Worm (Caenorhabditis elegans) whole organism, young adult: Measurements from ENCODE around the gene D2024.18.
"Not testable (repeated sequence)": the region's sequence is repeated elsewhere in the genome, so short reads cannot be mapped to it uniquely, and the experiment has no call there.

Experiments used
- B0035.1 ChIP-seq: sonication (generic microtip); optimal IDR thresholded peaks from 2 replicates; lab custom pipeline; 2016; ENCODE audit warnings: missing genetic modification characterization, mild to moderate bottlenecking, missing compliant biosample characterization, missing genotype, missing genetic modification reagents
- C06A6.2 ChIP-seq: fragments of 200-800 bp; sonication (Bioruptor generic); conservative IDR thresholded peaks from 2 replicates; pipeline ENCODE4 v1.3.6; 2022; ENCODE audit warnings: missing genetic modification characterization, missing compliant biosample characterization
- D2030.7 ChIP-seq: fragments of 200-800 bp; sonication (Bioruptor generic); IDR thresholded peaks from 2 replicates; pipeline ENCODE4 v1.3.6; 2022; ENCODE audit warnings: missing genetic modification reagents, missing genetic modification characterization, missing compliant biosample characterization
- F22D6.2 ChIP-seq: sonication (generic microtip); optimal IDR thresholded peaks from 2 replicates; lab custom pipeline; 2016; ENCODE audit warnings: mild to moderate bottlenecking, missing genetic modification characterization, missing compliant biosample characterization
- F23B12.7 ChIP-seq: sonication (generic microtip); optimal IDR thresholded peaks from 2 replicates; lab custom pipeline; 2017; ENCODE audit warnings: missing genetic modification characterization, mild to moderate bottlenecking, missing compliant biosample characterization, antibody characterized with exemption, moderate library complexity; ENCODE audit not compliant: insufficient read depth
- F37B4.10 ChIP-seq: fragments of 200-800 bp; sonication (Bioruptor generic); IDR thresholded peaks from 2 replicates; pipeline ENCODE4 v1.3.6; 2022; ENCODE audit warnings: missing genetic modification characterization, missing compliant biosample characterization
- F39B2.1 ChIP-seq: fragments of 200-800 bp; sonication (Bioruptor generic); IDR thresholded peaks from 2 replicates; pipeline ENCODE4 v1.3.6; 2022; ENCODE audit warnings: missing genetic modification reagents, missing genetic modification characterization, missing compliant biosample characterization
- F57A8.1 ChIP-seq: fragments of 200-800 bp; sonication (Bioruptor generic); optimal IDR thresholded peaks from 2 replicates; lab custom pipeline; 2018; ENCODE audit warnings: mild to moderate bottlenecking, missing genetic modification characterization, moderate library complexity, missing compliant biosample characterization
- akir-1 ChIP-seq: fragments of 200-800 bp; sonication (Bioruptor generic); optimal IDR thresholded peaks from 2 replicates; lab custom pipeline; 2018; ENCODE audit warnings: mild to moderate bottlenecking, missing genetic modification characterization, moderate library complexity, missing compliant biosample characterization
- cebp-1 ChIP-seq, 2 experiments: fragments of 200-800 bp in 1 of 2; sonication (Bioruptor generic) in 1 of 2; sonication (generic microtip) in 1 of 2; IDR thresholded peaks in 1 of 2; optimal IDR thresholded peaks in 1 of 2; 2 replicates each; pipeline versions ENCODE4 v1.3.6 to Lab custom; 2017 to 2022; ENCODE audit warnings: missing compliant biosample characterization in 2 of 2, missing genetic modification characterization in 2 of 2, mild to moderate bottlenecking in 1 of 2, missing genetic modification reagents in 1 of 2, moderate library complexity in 1 of 2
- ceh-40 ChIP-seq: fragments of 200-800 bp; sonication (Bioruptor generic); IDR thresholded peaks from 2 replicates; pipeline ENCODE4 v1.3.6; 2022; ENCODE audit warnings: missing genetic modification characterization, missing compliant biosample characterization
- die-1 ChIP-seq: sonication (generic microtip); optimal IDR thresholded peaks from 2 replicates; lab custom pipeline; 2016; ENCODE audit warnings: missing genotype, mild to moderate bottlenecking, missing genetic modification characterization, missing compliant biosample characterization
- him-1 ChIP-seq: sonication (generic microtip); optimal IDR thresholded peaks from 2 replicates; lab custom pipeline; 2016; ENCODE audit warnings: missing genotype, missing genetic modification reagents, missing genetic modification characterization, missing compliant biosample characterization
- hlh-26 ChIP-seq: fragments of 200-800 bp; sonication (Bioruptor generic); conservative IDR thresholded peaks from 2 replicates; pipeline ENCODE4 v1.3.6; 2022; ENCODE audit warnings: missing genetic modification reagents, missing genetic modification characterization, missing compliant biosample characterization
- hmg-1.2 ChIP-seq: fragments of 200-800 bp; sonication (Bioruptor generic); IDR thresholded peaks from 2 replicates; pipeline ENCODE4 v1.3.6; 2022; ENCODE audit warnings: missing genetic modification reagents, missing genetic modification characterization, missing compliant biosample characterization
- lin-26 ChIP-seq: fragments of 200-800 bp; sonication (Bioruptor generic); IDR thresholded peaks from 2 replicates; pipeline ENCODE4 v1.3.6; 2022; ENCODE audit warnings: missing genetic modification reagents, missing genetic modification characterization, missing compliant biosample characterization
- lin-40 ChIP-seq: sonication (generic microtip); optimal IDR thresholded peaks from 2 replicates; lab custom pipeline; 2016; ENCODE audit warnings: missing genetic modification characterization, mild to moderate bottlenecking, missing compliant biosample characterization, missing genotype, missing genetic modification reagents
- lir-1 ChIP-seq: fragments of 200-800 bp; sonication (Bioruptor generic); conservative IDR thresholded peaks from 2 replicates; pipeline ENCODE4 v1.3.6; 2022; ENCODE audit warnings: missing genetic modification reagents, missing genetic modification characterization, missing compliant biosample characterization
- madf-3 ChIP-seq: fragments of 200-800 bp; sonication (Bioruptor generic); IDR thresholded peaks from 2 replicates; pipeline ENCODE4 v1.3.6; 2022; ENCODE audit warnings: missing genetic modification reagents, missing genetic modification characterization, missing compliant biosample characterization
- madf-6 ChIP-seq: fragments of 200-800 bp; sonication (Bioruptor generic); IDR thresholded peaks from 2 replicates; pipeline ENCODE4 v1.3.6; 2022; ENCODE audit warnings: missing genetic modification reagents, missing genetic modification characterization, missing compliant biosample characterization
- madf-8 ChIP-seq: fragments of 200-800 bp; sonication (Bioruptor generic); conservative IDR thresholded peaks from 2 replicates; pipeline ENCODE4 v1.3.6; 2022; ENCODE audit warnings: missing genetic modification reagents, missing genetic modification characterization, missing compliant biosample characterization
- mes-4 ChIP-seq: sonication (generic microtip); optimal IDR thresholded peaks from 2 replicates; lab custom pipeline; 2016; ENCODE audit warnings: missing genotype, missing genetic modification characterization, missing compliant biosample characterization
- nhr-27 ChIP-seq: fragments of 200-800 bp; sonication (Bioruptor generic); optimal IDR thresholded peaks from 2 replicates; lab custom pipeline; 2018; ENCODE audit warnings: mild to moderate bottlenecking, missing genetic modification characterization, moderate library complexity, missing compliant biosample characterization
- nhr-80 ChIP-seq: sonication (generic microtip); optimal IDR thresholded peaks from 2 replicates; lab custom pipeline; 2016; ENCODE audit warnings: missing genetic modification characterization, missing compliant biosample characterization
- pha-4 ChIP-seq: fragments of 150-350 bp; sonication (generic microtip); optimal IDR thresholded peaks from 2 replicates; lab custom pipeline; 2014; ENCODE audit warnings: missing biosample characterization, missing genetic modification reagents, missing genetic modification characterization
- rpc-1 ChIP-seq, 2 experiments: fragments of 150-350 bp in 1 of 2; sonication (generic microtip) in 1 of 2; optimal IDR thresholded peaks; 2 replicates each; lab custom pipeline; 2014 to 2018; ENCODE audit warnings: missing biosample characterization in 1 of 2, missing genetic modification characterization in 1 of 2, missing genetic modification reagents in 1 of 2, missing genotype in 1 of 2
- snpc-1.1 ChIP-seq: sonication (generic microtip); optimal IDR thresholded peaks from 2 replicates; lab custom pipeline; 2017; ENCODE audit warnings: missing genetic modification characterization, mild to moderate bottlenecking, missing compliant biosample characterization, antibody characterized with exemption, moderate library complexity, missing genotype, missing genetic modification reagents; ENCODE audit not compliant: insufficient read depth
- snpc-3.4 ChIP-seq: sonication (generic microtip); optimal IDR thresholded peaks from 2 replicates; lab custom pipeline; 2017; ENCODE audit warnings: missing genetic modification characterization, mild to moderate bottlenecking, missing compliant biosample characterization, antibody characterized with exemption, moderate library complexity, missing genotype, missing genetic modification reagents
- snpc-4 ChIP-seq, 5 experiments: fragments of 150-350 bp in 1 of 5; sonication (generic microtip) in 4 of 5; optimal IDR thresholded peaks; 2 replicates each; lab custom pipeline; 2014 to 2018; ENCODE audit warnings: missing genetic modification characterization in 5 of 5, missing biosample characterization in 3 of 5, antibody characterized with exemption in 2 of 5, mild to moderate bottlenecking in 2 of 5, missing compliant biosample characterization in 2 of 5, missing genotype in 2 of 5, moderate library complexity in 2 of 5, missing genetic modification reagents in 1 of 5
- somi-1 ChIP-seq: fragments of 200-800 bp; sonication (Bioruptor generic); optimal IDR thresholded peaks from 2 replicates; lab custom pipeline; 2018; ENCODE audit warnings: mild to moderate bottlenecking, missing genetic modification characterization, missing compliant biosample characterization
- tbp1 ChIP-seq: fragments of 200-800 bp; sonication (Bioruptor generic); optimal IDR thresholded peaks from 2 replicates; lab custom pipeline; 2018; ENCODE audit warnings: mild to moderate bottlenecking, missing genetic modification characterization, missing compliant biosample characterization
- unc-62 ChIP-seq: fragments of 150-350 bp; optimal IDR thresholded peaks from 2 replicates; lab custom pipeline; 2014; ENCODE audit warnings: missing biosample characterization, missing genetic modification reagents, missing genetic modification characterization
- ztf-26 ChIP-seq: sonication (generic microtip); optimal IDR thresholded peaks from 2 replicates; lab custom pipeline; 2017; ENCODE audit warnings: missing genetic modification characterization, missing compliant biosample characterization

The D2024.18 gene

ce11 chrIV:7253271-7253670 lies 3.0 kb downstream of the D2024.18 start (continued):
- TF ChIP-seq rpc-1 (optimal IDR thresholded peaks at IDR 0.05; lab: Kevin White, UChicago) (no peak), rpc-1 (tag; optimal IDR thresholded peaks at IDR 0.05; lab: Kevin White, UChicago) (no peak), snpc-1.1 (tag; lab: Kevin White, UChicago) (peak; percentile 91), die-1 (no peak), madf-3 (GFP tag; lab: Robert Waterston, UW) (no peak), lin-40 (tag; lab: Kevin White, UChicago) (no peak), madf-8 (0 out of 2 replicates have a peak, but pooled peaks have one; percentile 28), nhr-27 (tag; lab: Kevin White, UChicago) (no peak), him-1 (tag; lab: Kevin White, UChicago) (peak; percentile 76), tbp1 (GFP tag; lab: Kevin White, UChicago) (peak; percentile 54), lin-26 (GFP tag; lab: Robert Waterston, UW) (no peak), F37B4.10 (no peak), hmg-1.2 (GFP tag; lab: Robert Waterston, UW) (peak; percentile 85), F57A8.1 (no peak), madf-6 (GFP tag; lab: Robert Waterston, UW) (peak; percentile 34; the same call in 1 of the 2 replicates), hlh-26 (GFP tag; lab: Robert Waterston, UW) (no peak), ztf-26 (tag; lab: Kevin White, UChicago) (no peak), D2030.7 (GFP tag; lab: Robert Waterston, UW) (0 out of 2 replicates have a peak, but pooled peaks have one; percentile 38), mes-4 (tag; lab: Kevin White, UChicago) (no peak), snpc-4 (GFP tag; optimal IDR thresholded peaks at IDR 0.05; lab: Kevin White, UChicago) (peak; percentile 85), snpc-4 (tag; optimal IDR thresholded peaks at IDR 0.05; lab: Kevin White, UChicago) (peak; percentile 87 to 95 (median 88)), pha-4 (tag; lab: Kevin White, UChicago) (no peak), akir-1 (GFP tag; lab: Kevin White, UChicago) (no peak), lir-1 (GFP tag; lab: Robert Waterston, UW) (no peak)

ce11 chrIV:7254690-7255089 lies 4.4 kb downstream of the D2024.18 start, which contains the start of gene C06E4.5:
TSS of gene C06E4.5 (plus strand) at chrIV:7254990.
- TF ChIP-seq F39B2.1 (GFP tag; lab: Robert Waterston, UW); ceh-40; cebp-1 (GFP tag; IDR thresholded peaks at IDR 0.05; lab: Robert Waterston, UW); cebp-1 (tag; optimal IDR thresholded peaks at IDR 0.05; lab: Kevin White, UChicago): not testable (repeated sequence)

DNA sequence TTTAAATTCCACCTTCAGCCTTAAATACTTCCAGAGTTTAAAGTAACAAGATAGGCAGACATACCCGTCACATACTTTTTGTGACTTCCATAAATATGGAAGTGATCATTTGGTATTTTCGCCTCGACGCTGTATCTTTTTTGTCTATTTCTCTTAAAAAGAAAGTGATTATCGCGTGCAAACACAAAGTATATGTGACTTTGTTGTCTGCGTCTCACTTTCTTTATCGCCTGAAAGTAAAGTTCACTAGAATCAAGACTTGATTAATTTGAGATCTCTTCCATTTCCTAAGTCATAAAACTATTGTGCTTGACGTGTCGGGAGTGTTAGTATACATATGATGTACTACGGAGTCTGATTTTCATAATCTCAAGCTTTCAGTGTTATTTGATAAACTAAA lies 8.0 kb downstream of the D2024.18 start, which contains the start of gene C06E4.6:
Gene C06E4.6, minus strand, starts transcription at position 51 of the 400 bp plus-strand sequence.
- TF ChIP-seq F22D6.2 (tag; lab: Kevin White, UChicago), result no peak
- no peak for TF ChIP-seq somi-1 (GFP tag; lab: Kevin White, UChicago)
- no peak for TF ChIP-seq tbp1 (GFP tag; lab: Kevin White, UChicago)
- no peak for TF ChIP-seq C06A6.2 (GFP tag; lab: Robert Waterston, UW)
- peak; percentile 53 for TF ChIP-seq nhr-80 (tag; lab: Kevin White, UChicago)
- TF ChIP-seq F23B12.7 (tag; lab: Kevin White, UChicago), result no peak
- TF ChIP-seq B0035.1 (tag; lab: Kevin White, UChicago), result no peak
- TF ChIP-seq snpc-3.4, result no peak
- TF ChIP-seq cebp-1 (GFP tag; IDR thresholded peaks at IDR 0.05; lab: Robert Waterston, UW), result no peak
- TF ChIP-seq cebp-1 (tag; optimal IDR thresholded peaks at IDR 0.05; lab: Kevin White, UChicago), result no peak
- no peak for TF ChIP-seq unc-62 (GFP tag; lab: Kevin White, UChicago)
- TF ChIP-seq hmg-1.2 (GFP tag; lab: Robert Waterston, UW), result peak; percentile 95
